Fruit fly (Drosophila melanogaster): ENCODE data around the gene pcx.

Gene pcx

dm6 chrX:2241842-2242241, 16.7 kb downstream of the pcx start, which contains the start of gene kz (continued):
- TF ChIP-seq pan (optimal IDR thresholded peaks at IDR 0.05), result no peak
- no peak for TF ChIP-seq pan (GFP tag; optimal IDR thresholded peaks at IDR 0.05 in 1 of 2, IDR thresholded peaks at IDR 0.05 in 1 of 2)
- TF ChIP-seq Atf-2 (GFP tag; optimal IDR thresholded peaks at IDR 0.05), result no peak
- no peak for TF ChIP-seq Lhr (GFP tag; optimal IDR thresholded peaks at IDR 0.05)
- no peak for TF ChIP-seq da (GFP tag; optimal IDR thresholded peaks at IDR 0.05)
- TF ChIP-seq hth (optimal IDR thresholded peaks at IDR 0.05), result no peak
- peak; percentile 97 for TF ChIP-seq Bgb (GFP tag; IDR thresholded peaks at IDR 0.05; ENCODE audit: partially characterized antibody)
- TF ChIP-seq sqz (GFP tag; optimal IDR thresholded peaks at IDR 0.05), result no peak
- peak; percentile 88 for TF ChIP-seq pzg (GFP tag; optimal IDR thresholded peaks at IDR 0.05)
- no peak for TF ChIP-seq CG33557 (GFP tag; optimal IDR thresholded peaks at IDR 0.05)
- no peak for TF ChIP-seq kay (GFP tag; optimal IDR thresholded peaks at IDR 0.05)
- no peak for TF ChIP-seq dysf (GFP tag; IDR thresholded peaks at IDR 0.05)
- TF ChIP-seq HLHmδ (GFP tag; optimal IDR thresholded peaks at IDR 0.05), result no peak
- TF ChIP-seq org-1 (GFP tag; optimal IDR thresholded peaks at IDR 0.05), result no peak
- TF ChIP-seq CG4424 (GFP tag; optimal IDR thresholded peaks at IDR 0.05), result no peak
- no peak for TF ChIP-seq CHES-1-like (GFP tag; optimal IDR thresholded peaks at IDR 0.05)
- TF ChIP-seq CG3407 (GFP tag; optimal IDR thresholded peaks at IDR 0.05), result no peak
- no peak for TF ChIP-seq Ada2b (GFP tag; IDR thresholded peaks at IDR 0.05)
- peak; percentile 99 for TF ChIP-seq tna (GFP tag; IDR thresholded peaks at IDR 0.05; ENCODE audit: partially characterized antibody)
- no peak for TF ChIP-seq CG16779 (GFP tag; IDR thresholded peaks at IDR 0.05)
- TF ChIP-seq kah (GFP tag; optimal IDR thresholded peaks at IDR 0.05), result no peak
- TF ChIP-seq Doc2 (GFP tag; IDR thresholded peaks at IDR 0.05), result no peak
- no peak for TF ChIP-seq sd (tag; optimal IDR thresholded peaks at IDR 0.05)
- no peak for TF ChIP-seq Ssrp (tag; optimal IDR thresholded peaks at IDR 0.05)
- peak; percentile 2 for TF ChIP-seq zen (tag; optimal IDR thresholded peaks at IDR 0.05)
- TF ChIP-seq CG10366 (GFP tag; IDR thresholded peaks at IDR 0.05), result no peak
- TF ChIP-seq prd (optimal IDR thresholded peaks at IDR 0.05), result no peak
- TF ChIP-seq prd (GFP tag; IDR thresholded peaks at IDR 0.05), result no peak
- TF ChIP-seq CG11085 (GFP tag; IDR thresholded peaks at IDR 0.05), result no peak
- TF ChIP-seq CG7963 (GFP tag; IDR thresholded peaks at IDR 0.05; ENCODE audit: partially characterized antibody), result peak; percentile 98
- TF ChIP-seq gem (tag; optimal IDR thresholded peaks at IDR 0.05), result no peak
- no peak for TF ChIP-seq H2.0 (GFP tag; IDR thresholded peaks at IDR 0.05)
- no peak for TF ChIP-seq CG30403 (GFP tag; optimal IDR thresholded peaks at IDR 0.05)
- TF ChIP-seq sens-2 (GFP tag; IDR thresholded peaks at IDR 0.05), result no peak
- no peak for TF ChIP-seq Poxn (GFP tag; IDR thresholded peaks at IDR 0.05)
- TF ChIP-seq Lim3 (GFP tag; IDR thresholded peaks at IDR 0.05), result no peak
- no peak for TF ChIP-seq bsh (GFP tag; optimal IDR thresholded peaks at IDR 0.05)
- TF ChIP-seq esg (GFP tag; conservative IDR thresholded peaks at IDR 0.05), result no peak
- no peak for TF ChIP-seq br (optimal IDR thresholded peaks at IDR 0.05)
- TF ChIP-seq CG33213 (GFP tag; optimal IDR thresholded peaks at IDR 0.05), result no peak
- peak; percentile 77 for TF ChIP-seq Doc3 (GFP tag; IDR thresholded peaks at IDR 0.05; ENCODE audit: partially characterized antibody)
- TF ChIP-seq disco-r (GFP tag; optimal IDR thresholded peaks at IDR 0.05), result no peak
- TF ChIP-seq CG10267 (tag; optimal IDR thresholded peaks at IDR 0.05), result no peak

dm6 chrX:2242897-2243296, 17.8 kb downstream of the pcx start:
- TF ChIP-seq Aef1 (GFP tag; IDR thresholded peaks at IDR 0.05) (no peak), Hr39 (optimal IDR thresholded peaks at IDR 0.05) (peak; percentile 76), vvl (GFP tag; IDR thresholded peaks at IDR 0.05) (no peak), Fer3 (tag; optimal IDR thresholded peaks at IDR 0.05) (no peak)
